Worm (Caenorhabditis elegans): ENCODE results near the gene sqst-5.

ce11 chrIII:149132-149531 lies 1.7 kb upstream of the sqst-5 start:
- TF ChIP-seq pros-1 (tag; optimal IDR thresholded peaks at IDR 0.05), result no peak
- TF ChIP-seq dve-1 (tag; optimal IDR thresholded peaks at IDR 0.05), result no peak
- no peak for TF ChIP-seq elt-2 (tag; optimal IDR thresholded peaks at IDR 0.05)
- no peak for TF ChIP-seq sox-2 (GFP tag; IDR thresholded peaks at IDR 0.05)
